Worm (Caenorhabditis elegans) whole organism, late embryonic: ENCODE measurements around the gene F23H11.2.

ENCODE experiments used
- elt-2 ChIP-seq: sonication (generic microtip); optimal IDR thresholded peaks from 2 replicates; lab custom pipeline; 2016; ENCODE audit warnings: missing genetic modification reagents, missing genetic modification characterization, missing compliant biosample characterization
- lin-11 ChIP-seq: fragments of 200-800 bp; sonication (Bioruptor generic); optimal IDR thresholded peaks from 2 replicates; lab custom pipeline; 2018; ENCODE audit warnings: mild to moderate bottlenecking, missing genetic modification characterization, missing compliant biosample characterization
- pax-1 ChIP-seq: fragments of 150-350 bp; optimal IDR thresholded peaks from 2 replicates; lab custom pipeline; 2014; ENCODE audit warnings: missing biosample characterization, missing genetic modification characterization

DNA sequence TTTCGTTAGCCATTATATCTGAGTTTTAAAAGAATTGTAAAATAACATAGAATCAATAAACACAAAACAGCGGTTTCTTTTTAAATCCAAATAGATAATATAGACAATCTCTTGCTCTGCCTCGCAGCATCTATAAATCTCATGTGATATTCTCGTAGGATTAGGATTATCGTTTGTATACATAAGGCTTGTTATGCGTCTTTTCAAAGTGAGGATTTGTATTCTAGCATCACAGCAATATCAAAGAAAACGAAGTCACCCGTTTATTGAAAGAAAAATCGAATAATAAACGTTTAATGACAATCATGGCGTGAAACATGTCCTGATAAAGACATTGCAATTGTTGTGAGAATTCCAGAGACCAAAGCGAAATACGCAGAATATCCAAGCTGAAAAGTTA lies 23.2 kb upstream of the F23H11.2 start, which contains the start of the genes T24C4.3 and clc-20:
- TF ChIP-seq elt-2 = no peak
- no peak for TF ChIP-seq lin-11 (tag; lab: Kevin White, UChicago)
- TF ChIP-seq pax-1 = no peak
